Worm (Caenorhabditis elegans): Measurements from ENCODE around the gene F44F4.10.

- no peak for TF ChIP-seq aly-2 (tag; optimal IDR thresholded peaks at IDR 0.05)
- TF ChIP-seq fos-1 (tag; optimal IDR thresholded peaks at IDR 0.05), result no peak
- TF ChIP-seq nhr-25 (tag; optimal IDR thresholded peaks at IDR 0.05), result no peak
- TF ChIP-seq nhr-76 (tag; optimal IDR thresholded peaks at IDR 0.05), result no peak
- no peak for TF ChIP-seq zag-1 (tag; optimal IDR thresholded peaks at IDR 0.05)
Observed at ce11 chrII:10884396-10884795, 32.7 kb downstream of the F44F4.10 start, which contains the start of gene egg-3.
